Worm (Caenorhabditis elegans) whole organism, L4 larva: ENCODE results near the gene ndg-4.

Source experiments
- F10B5.3 ChIP-seq: sonication (generic microtip); optimal IDR thresholded peaks from 2 replicates; lab custom pipeline; 2016; ENCODE audit warnings: mild to moderate bottlenecking, missing genetic modification characterization, missing compliant biosample characterization
- T26A8.4 ChIP-seq: fragments of 200-800 bp; sonication (Bioruptor generic); IDR thresholded peaks from 2 replicates; pipeline ENCODE4 v1.3.6; 2022; ENCODE audit warnings: missing genetic modification characterization, missing compliant biosample characterization
- Y105C5A.15 ChIP-seq: fragments of 200-800 bp; sonication (Bioruptor generic); IDR thresholded peaks from 2 replicates; pipeline ENCODE4 v1.3.6; 2022; ENCODE audit warnings: missing genetic modification characterization, missing compliant biosample characterization
- Y5F2A.4 ChIP-seq: fragments of 200-800 bp; sonication (Bioruptor generic); optimal IDR thresholded peaks from 2 replicates; lab custom pipeline; 2018; ENCODE audit warnings: mild to moderate bottlenecking, missing genetic modification characterization, missing compliant biosample characterization
- ZK337.2 ChIP-seq: fragments of 200-800 bp; sonication (Bioruptor generic); IDR thresholded peaks from 2 replicates; pipeline ENCODE4 v1.3.6; 2022; ENCODE audit warnings: missing genetic modification reagents, missing genetic modification characterization, missing compliant biosample characterization
- ZK546.5 ChIP-seq, 2 experiments: sonication (generic microtip); optimal IDR thresholded peaks; 2 replicates each; lab custom pipeline; 2017; ENCODE audit warnings: missing biosample characterization in 2 of 2, missing genetic modification characterization in 2 of 2
- aha-1 ChIP-seq: fragments of 150-350 bp; peaks from one replicate; lab custom pipeline; 2014; ENCODE audit warnings: missing biosample characterization, missing genetic modification characterization
- arid-1 ChIP-seq: fragments of 200-800 bp; sonication (Bioruptor generic); conservative IDR thresholded peaks from 2 replicates; pipeline ENCODE4 v1.3.6; 2022; ENCODE audit warnings: missing genetic modification reagents, missing genetic modification characterization, missing compliant biosample characterization
- ceh-20 ChIP-seq: fragments of 200-800 bp; sonication (Bioruptor generic); IDR thresholded peaks from 2 replicates; pipeline ENCODE4 v1.3.6; 2022; ENCODE audit warnings: missing genetic modification reagents, missing genetic modification characterization, missing compliant biosample characterization
- ceh-28 ChIP-seq: fragments of 150-350 bp; optimal IDR thresholded peaks from 2 replicates; lab custom pipeline; 2014; ENCODE audit warnings: missing biosample characterization, missing genetic modification reagents, missing genetic modification characterization
- ceh-44 ChIP-seq: fragments of 200-800 bp; sonication (Bioruptor generic); IDR thresholded peaks from 2 replicates; pipeline ENCODE4 v1.3.6; 2022; ENCODE audit warnings: missing genetic modification reagents, missing genetic modification characterization, missing compliant biosample characterization
- ces-1 ChIP-seq: fragments of 150-350 bp; sonication (generic microtip); optimal IDR thresholded peaks from 4 replicates; lab custom pipeline; 2014; ENCODE audit warnings: missing biosample characterization, missing genetic modification reagents, missing genetic modification characterization
- cey-2 ChIP-seq: sonication (generic microtip); optimal IDR thresholded peaks from 3 replicates; lab custom pipeline; 2017; ENCODE audit warnings: missing genetic modification characterization, mild to moderate bottlenecking, missing compliant biosample characterization, antibody characterized with exemption, borderline replicate concordance; ENCODE audit not compliant: insufficient read depth
- daf-8 ChIP-seq: fragments of 200-800 bp; sonication (Bioruptor generic); IDR thresholded peaks from 2 replicates; pipeline ENCODE4 v1.3.6; 2022; ENCODE audit warnings: missing genetic modification characterization, missing compliant biosample characterization
- dmd-9 ChIP-seq: fragments of 200-800 bp; sonication (Bioruptor generic); IDR thresholded peaks from 2 replicates; pipeline ENCODE4 v1.3.6; 2022; ENCODE audit warnings: missing genetic modification reagents, missing genetic modification characterization, missing compliant biosample characterization
- hif-1 ChIP-seq, 2 experiments: sonication (generic microtip); optimal IDR thresholded peaks; 2 replicates each; lab custom pipeline; 2016 to 2017; ENCODE audit warnings: missing compliant biosample characterization in 2 of 2, missing genetic modification characterization in 2 of 2, missing genetic modification reagents in 2 of 2, missing genotype in 2 of 2, mild to moderate bottlenecking in 1 of 2
- hlh-11 ChIP-seq: fragments of 200-800 bp; sonication (Bioruptor generic); optimal IDR thresholded peaks from 2 replicates; lab custom pipeline; 2018; ENCODE audit warnings: mild to moderate bottlenecking, missing genetic modification characterization, missing compliant biosample characterization
- hlh-30 ChIP-seq: sonication (generic microtip); optimal IDR thresholded peaks from 2 replicates; lab custom pipeline; 2017; ENCODE audit warnings: antibody characterized with exemption, mild to moderate bottlenecking, missing genetic modification characterization, missing compliant biosample characterization; ENCODE audit not compliant: insufficient read depth
- hmg-1.1 ChIP-seq: fragments of 200-800 bp; sonication (Bioruptor generic); IDR thresholded peaks from 2 replicates; pipeline ENCODE4 v1.3.6; 2022; ENCODE audit warnings: missing genetic modification reagents, missing genetic modification characterization, missing compliant biosample characterization
- jun-1 ChIP-seq: fragments of 150-350 bp; optimal IDR thresholded peaks from 2 replicates; lab custom pipeline; 2014; ENCODE audit warnings: missing biosample characterization, missing genetic modification reagents, missing genetic modification characterization
- lim-7 ChIP-seq: fragments of 200-800 bp; sonication (Bioruptor generic); IDR thresholded peaks from 2 replicates; pipeline ENCODE4 v1.3.6; 2022; ENCODE audit warnings: missing genetic modification characterization, missing compliant biosample characterization
- lin-13 ChIP-seq: fragments of 150-350 bp; optimal IDR thresholded peaks from 2 replicates; lab custom pipeline; 2014; ENCODE audit warnings: missing biosample characterization, missing genetic modification reagents, missing genetic modification characterization
- lin-15B ChIP-seq: fragments of 150-350 bp; sonication (generic microtip); optimal IDR thresholded peaks from 3 replicates; lab custom pipeline; 2014; ENCODE audit warnings: missing biosample characterization, missing genetic modification characterization
- lin-29 ChIP-seq: fragments of 200-800 bp; sonication (Bioruptor generic); IDR thresholded peaks from 2 replicates; pipeline ENCODE4 v1.3.6; 2022; ENCODE audit warnings: missing genetic modification reagents, missing genetic modification characterization, missing compliant biosample characterization
- lin-38 ChIP-seq: fragments of 200-800 bp; sonication (Bioruptor generic); IDR thresholded peaks from 2 replicates; pipeline ENCODE4 v1.3.6; 2022; ENCODE audit warnings: missing genetic modification reagents, missing genetic modification characterization, missing compliant biosample characterization
- lin-39 ChIP-seq: fragments of 150-350 bp; optimal IDR thresholded peaks from 2 replicates; lab custom pipeline; 2014; ENCODE audit warnings: missing biosample characterization, missing genetic modification reagents, missing genetic modification characterization
- mes-2 ChIP-seq: sonication (generic microtip); optimal IDR thresholded peaks from 2 replicates; lab custom pipeline; 2016; ENCODE audit warnings: missing genotype, mild to moderate bottlenecking, missing genetic modification characterization, missing compliant biosample characterization; ENCODE audit not compliant: poor library complexity, severe bottlenecking
- mxl-3 ChIP-seq: fragments of 200-800 bp; sonication (Bioruptor generic); optimal IDR thresholded peaks from 2 replicates; lab custom pipeline; 2018; ENCODE audit warnings: mild to moderate bottlenecking, missing genetic modification characterization, missing compliant biosample characterization
- nhr-10 ChIP-seq: fragments of 150-350 bp; optimal IDR thresholded peaks from 2 replicates; lab custom pipeline; 2014; ENCODE audit warnings: missing biosample characterization, missing genetic modification characterization
- nhr-102 ChIP-seq: sonication (generic microtip); optimal IDR thresholded peaks from 2 replicates; lab custom pipeline; 2016; ENCODE audit warnings: mild to moderate bottlenecking, missing genetic modification characterization, moderate library complexity, missing compliant biosample characterization
- nhr-111 ChIP-seq: fragments of 200-800 bp; sonication (Bioruptor generic); optimal IDR thresholded peaks from 2 replicates; lab custom pipeline; 2018; ENCODE audit warnings: mild to moderate bottlenecking, missing genetic modification characterization, missing compliant biosample characterization
- nhr-237 ChIP-seq: sonication (generic microtip); optimal IDR thresholded peaks from 2 replicates; lab custom pipeline; 2017; ENCODE audit warnings: missing biosample characterization, missing genetic modification characterization
- nhr-25 ChIP-seq: sonication (generic microtip); optimal IDR thresholded peaks from 2 replicates; lab custom pipeline; 2017; ENCODE audit warnings: missing genetic modification characterization, mild to moderate bottlenecking, missing compliant biosample characterization, antibody characterized with exemption, moderate library complexity, borderline replicate concordance; ENCODE audit not compliant: insufficient read depth
- nhr-76 ChIP-seq: fragments of 150-350 bp; optimal IDR thresholded peaks from 2 replicates; lab custom pipeline; 2014; ENCODE audit warnings: missing biosample characterization, missing genetic modification characterization
- saeg-2 ChIP-seq: fragments of 200-800 bp; sonication (Bioruptor generic); IDR thresholded peaks from 2 replicates; pipeline ENCODE4 v1.3.6; 2022; ENCODE audit warnings: missing genetic modification reagents, missing genetic modification characterization, missing compliant biosample characterization
- set-16 ChIP-seq: fragments of 200-800 bp; sonication (Bioruptor generic); IDR thresholded peaks from 2 replicates; pipeline ENCODE4 v1.3.6; 2022; ENCODE audit warnings: missing genetic modification reagents, missing genetic modification characterization, missing compliant biosample characterization
- snpc-1.2 ChIP-seq: fragments of 200-800 bp; sonication (Bioruptor generic); IDR thresholded peaks from 2 replicates; pipeline ENCODE4 v1.3.6; 2022; ENCODE audit warnings: missing genetic modification reagents, missing genetic modification characterization, missing compliant biosample characterization
- spr-1 ChIP-seq: sonication (generic microtip); optimal IDR thresholded peaks from 2 replicates; lab custom pipeline; 2016; ENCODE audit warnings: mild to moderate bottlenecking, missing genetic modification characterization, missing compliant biosample characterization
- tag-97 ChIP-seq: fragments of 200-800 bp; sonication (Bioruptor generic); IDR thresholded peaks from 2 replicates; pipeline ENCODE4 v1.3.6; 2022; ENCODE audit warnings: missing genetic modification characterization, missing compliant biosample characterization
- tra-1 ChIP-seq: fragments of 200-800 bp; sonication (Bioruptor generic); IDR thresholded peaks from 2 replicates; pipeline ENCODE4 v1.3.6; 2022; ENCODE audit warnings: missing genetic modification reagents, missing genetic modification characterization, missing compliant biosample characterization
- unc-130 ChIP-seq: sonication (generic microtip); optimal IDR thresholded peaks from 2 replicates; lab custom pipeline; 2016; ENCODE audit warnings: missing genetic modification reagents, missing genetic modification characterization, missing compliant biosample characterization
- unc-39 ChIP-seq: sonication (generic microtip); optimal IDR thresholded peaks from 2 replicates; lab custom pipeline; 2017; ENCODE audit warnings: missing biosample characterization, missing genetic modification characterization
- vab-7 ChIP-seq: fragments of 200-800 bp; sonication (Bioruptor generic); IDR thresholded peaks from 2 replicates; pipeline ENCODE4 v1.3.6; 2022; ENCODE audit warnings: missing genetic modification reagents, missing genetic modification characterization, missing compliant biosample characterization
- zag-1 ChIP-seq: fragments of 150-350 bp; optimal IDR thresholded peaks from 2 replicates; lab custom pipeline; 2014; ENCODE audit warnings: missing biosample characterization, missing genetic modification characterization
- zfp-2 ChIP-seq: sonication (generic microtip); optimal IDR thresholded peaks from 2 replicates; lab custom pipeline; 2016; ENCODE audit warnings: mild to moderate bottlenecking, missing genetic modification characterization, missing compliant biosample characterization
- zfp-3 ChIP-seq: fragments of 200-800 bp; sonication (Bioruptor generic); conservative IDR thresholded peaks from 2 replicates; pipeline ENCODE4 v1.3.6; 2022; ENCODE audit warnings: missing genetic modification reagents, missing genetic modification characterization, missing compliant biosample characterization
- zip-2 ChIP-seq: fragments of 150-350 bp; optimal IDR thresholded peaks from 2 replicates; lab custom pipeline; 2014; ENCODE audit warnings: missing biosample characterization, missing genetic modification characterization
- ztf-7 ChIP-seq: fragments of 150-350 bp; optimal IDR thresholded peaks from 2 replicates; lab custom pipeline; 2014; ENCODE audit warnings: missing biosample characterization, missing genetic modification characterization

ndg-4 gene

DNA sequence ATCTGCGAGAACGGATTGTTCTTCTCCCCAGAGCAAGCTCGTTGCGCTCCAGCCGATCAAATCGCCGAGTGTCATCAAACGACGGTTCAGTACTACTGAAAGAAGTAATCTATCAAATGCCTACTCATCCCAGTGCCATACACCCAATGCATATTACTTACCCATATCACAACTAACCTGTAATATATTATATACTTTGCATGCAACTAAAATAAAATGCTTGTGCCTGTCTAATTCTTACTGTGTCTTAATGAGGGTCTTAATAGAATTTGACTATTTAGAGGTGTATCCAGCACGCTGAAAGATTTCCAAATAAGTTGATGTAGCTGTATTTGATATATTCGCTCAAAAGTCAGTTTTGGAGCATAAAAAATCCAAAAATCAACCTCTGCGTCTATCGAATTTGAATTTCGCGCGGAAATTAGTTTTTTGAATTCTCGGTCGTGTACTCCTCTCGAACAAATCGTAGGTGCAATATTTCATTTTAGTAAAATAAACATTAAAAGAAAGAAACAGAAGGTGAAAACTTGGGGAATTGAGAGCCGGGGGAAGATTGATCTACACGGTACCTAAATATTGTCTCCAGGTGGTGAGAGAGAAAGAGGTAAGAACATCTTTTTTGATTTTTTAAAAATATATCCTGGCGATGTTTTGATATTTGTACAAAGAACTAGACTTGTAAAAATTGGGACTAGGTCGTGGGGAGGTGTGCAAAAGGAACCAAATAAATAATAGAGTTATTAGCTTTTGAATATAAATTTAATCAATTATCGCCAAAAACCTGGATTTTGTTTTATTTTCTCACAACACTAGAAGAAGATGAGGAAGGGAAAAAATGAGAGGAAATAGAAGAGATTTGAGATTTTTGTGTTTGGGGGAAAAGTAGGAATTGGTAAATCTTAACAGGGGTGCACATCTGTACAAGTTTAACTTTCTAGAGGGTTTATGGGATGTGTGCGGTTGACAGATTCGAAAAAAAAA lies 24.3 kb upstream of the ndg-4 start (continued):
- TF ChIP-seq arid-1 (GFP tag; lab: Robert Waterston, UW), result no peak
- no peak; the same call in 1 of the 2 replicates for TF ChIP-seq ceh-20 (GFP tag; lab: Robert Waterston, UW)
- no peak for TF ChIP-seq lin-13 (GFP tag; lab: Kevin White, UChicago)
- no peak for TF ChIP-seq mxl-3 (GFP tag; lab: Kevin White, UChicago)
- peak in 1 of 2 experiments; percentile 50 for TF ChIP-seq hif-1 (tag; optimal IDR thresholded peaks at IDR 0.05; lab: Kevin White, UChicago)
- TF ChIP-seq dmd-9 (GFP tag; lab: Robert Waterston, UW), result no peak
- TF ChIP-seq nhr-10 (tag; lab: Kevin White, UChicago), result peak; percentile 47
- TF ChIP-seq tag-97 (GFP tag; lab: Robert Waterston, UW), result no peak
- TF ChIP-seq ZK337.2 (GFP tag; lab: Robert Waterston, UW), result no peak
- TF ChIP-seq ces-1 (GFP tag; lab: Kevin White, UChicago), result peak; percentile 2
- TF ChIP-seq F10B5.3 (tag; lab: Kevin White, UChicago), result no peak
- peak; percentile 31; the same call in 1 of the 2 replicates for TF ChIP-seq zfp-3 (GFP tag; lab: Robert Waterston, UW)
- TF ChIP-seq hlh-11 (tag; lab: Kevin White, UChicago), result peak; percentile 24
- TF ChIP-seq snpc-1.2 (GFP tag; lab: Robert Waterston, UW), result peak; percentile 8; the same call in 1 of the 2 replicates
- TF ChIP-seq jun-1 (tag; lab: Kevin White, UChicago), result no peak
- TF ChIP-seq nhr-25 (tag; lab: Kevin White, UChicago), result no peak
- TF ChIP-seq aha-1 (tag; lab: Kevin White, UChicago), result peak; percentile 75
- no peak for TF ChIP-seq unc-39 (tag; lab: Kevin White, UChicago)
- TF ChIP-seq tra-1 (GFP tag; lab: Robert Waterston, UW), result no peak; the same call in 1 of the 2 replicates
- no peak for TF ChIP-seq ceh-44 (GFP tag; lab: Robert Waterston, UW)
- no peak for TF ChIP-seq spr-1 (tag; lab: Kevin White, UChicago)
- no peak for TF ChIP-seq zip-2 (tag; lab: Kevin White, UChicago)
- peak; percentile 68 for TF ChIP-seq nhr-111 (GFP tag; lab: Kevin White, UChicago)
- TF ChIP-seq lin-38 (GFP tag; lab: Robert Waterston, UW), result peak; percentile 53; the same call in 1 of the 2 replicates
- peak; percentile 78 for TF ChIP-seq nhr-102 (tag; lab: Kevin White, UChicago)
- TF ChIP-seq cey-2 (tag; lab: Kevin White, UChicago), result no peak
- no peak for TF ChIP-seq zag-1 (tag; lab: Kevin White, UChicago)
- no peak for TF ChIP-seq hmg-1.1 (GFP tag; lab: Robert Waterston, UW)
- no peak for TF ChIP-seq lin-15B (tag; lab: Kevin White, UChicago)
- TF ChIP-seq mes-2 (tag; lab: Kevin White, UChicago), result peak; percentile 44
- no peak for TF ChIP-seq daf-8 (GFP tag; lab: Robert Waterston, UW)
- TF ChIP-seq unc-130 (GFP tag; lab: Kevin White, UChicago), result peak; percentile 57
- TF ChIP-seq vab-7 (GFP tag; lab: Robert Waterston, UW), result peak; percentile 32; the same call in 1 of the 2 replicates
- TF ChIP-seq Y105C5A.15 (GFP tag; lab: Robert Waterston, UW), result no peak
- no peak for TF ChIP-seq lim-7 (GFP tag; lab: Robert Waterston, UW)
- TF ChIP-seq lin-29 (GFP tag; lab: Robert Waterston, UW), result no peak
- TF ChIP-seq T26A8.4 (GFP tag; lab: Robert Waterston, UW), result peak; percentile 20; the same call in 1 of the 2 replicates
- TF ChIP-seq ceh-28 (tag; lab: Kevin White, UChicago), result no peak
- no peak for TF ChIP-seq nhr-237 (tag; lab: Kevin White, UChicago)
- TF ChIP-seq ztf-7 (tag; lab: Kevin White, UChicago), result no peak
- no peak for TF ChIP-seq set-16
- TF ChIP-seq Y5F2A.4 (GFP tag; lab: Kevin White, UChicago), result peak; percentile 54
- TF ChIP-seq saeg-2 (GFP tag; lab: Robert Waterston, UW), result no peak
- TF ChIP-seq zfp-2 (tag; lab: Kevin White, UChicago), result no peak
- no peak for TF ChIP-seq hlh-30 (tag; lab: Kevin White, UChicago)
- TF ChIP-seq nhr-76 (tag; lab: Kevin White, UChicago), result no peak
- no peak for TF ChIP-seq lin-39 (tag; lab: Kevin White, UChicago)
- TF ChIP-seq ZK546.5 (tag; optimal IDR thresholded peaks at IDR 0.05; lab: Kevin White, UChicago), result no peak
